Worm (Caenorhabditis elegans) whole organism, L1 larva: ENCODE data around the gene best-22.
A peak's percentile ranks its signal among the peaks of the same experiment; 100 is the strongest.

ENCODE experiments used
- F16B12.6 ChIP-seq: fragments of 150-350 bp; optimal IDR thresholded peaks from 2 replicates; lab custom pipeline; 2014; ENCODE audit warnings: missing biosample characterization, missing genetic modification characterization
- Y116A8C.19 ChIP-seq: sonication (generic microtip); optimal IDR thresholded peaks from 2 replicates; lab custom pipeline; 2016; ENCODE audit warnings: missing compliant biosample characterization, missing genetic modification characterization, borderline replicate concordance
- ama-1 ChIP-seq: fragments of 150-350 bp; optimal IDR thresholded peaks from 2 replicates; lab custom pipeline; 2014
- blmp-1 ChIP-seq: fragments of 150-350 bp; optimal IDR thresholded peaks from 2 replicates; lab custom pipeline; 2014; ENCODE audit warnings: missing biosample characterization, missing genetic modification characterization
- ceh-63 ChIP-seq: fragments of 200-800 bp; sonication (Bioruptor generic); optimal IDR thresholded peaks from 2 replicates; lab custom pipeline; 2018; ENCODE audit warnings: mild to moderate bottlenecking, missing genetic modification characterization, missing compliant biosample characterization
- ceh-88 ChIP-seq: fragments of 200-800 bp; sonication (Bioruptor generic); IDR thresholded peaks from 2 replicates; pipeline ENCODE4 v1.3.6; 2022; ENCODE audit warnings: missing genetic modification characterization, missing compliant biosample characterization
- ceh-90 ChIP-seq: sonication (generic microtip); optimal IDR thresholded peaks from 2 replicates; lab custom pipeline; 2016; ENCODE audit warnings: missing genetic modification characterization, missing compliant biosample characterization
- ces-1 ChIP-seq: fragments of 150-350 bp; optimal IDR thresholded peaks from 2 replicates; lab custom pipeline; 2014; ENCODE audit warnings: missing biosample characterization, missing genetic modification reagents, missing genetic modification characterization
- efl-1 ChIP-seq, 4 experiments: fragments of 150-350 bp; optimal IDR thresholded peaks in 3 of 4; peaks in 1 of 4; 1 replicate in 1 of 4; 2 replicates in 3 of 4; lab custom pipeline; 2014; ENCODE audit warnings: missing biosample characterization in 2 of 4, missing genetic modification characterization in 2 of 4, missing genetic modification reagents in 2 of 4
- egl-27 ChIP-seq, 2 experiments: fragments of 150-350 bp in 1 of 2; sonication (generic microtip); optimal IDR thresholded peaks; 3 replicates each; lab custom pipeline; 2017 to 2018; ENCODE audit warnings: missing biosample characterization in 2 of 2, missing genetic modification characterization in 2 of 2, missing genetic modification reagents in 2 of 2
- elt-2 ChIP-seq: sonication (generic microtip); optimal IDR thresholded peaks from 2 replicates; lab custom pipeline; 2016; ENCODE audit warnings: missing genetic modification characterization, mild to moderate bottlenecking, inconsistent platforms, missing compliant biosample characterization, missing genetic modification reagents
- fkh-10 ChIP-seq: sonication (generic microtip); optimal IDR thresholded peaks from 2 replicates; lab custom pipeline; 2017; ENCODE audit warnings: missing biosample characterization, missing genetic modification reagents, missing genetic modification characterization
- hlh-4 ChIP-seq: sonication (generic microtip); optimal IDR thresholded peaks from 2 replicates; lab custom pipeline; 2016; ENCODE audit warnings: mild to moderate bottlenecking, missing genetic modification characterization, missing compliant biosample characterization
- hpl-2 ChIP-seq: fragments of 150-350 bp; optimal IDR thresholded peaks from 2 replicates; lab custom pipeline; 2014; ENCODE audit warnings: missing biosample characterization, missing genetic modification reagents, missing genetic modification characterization
- irx-1 ChIP-seq: sonication (generic microtip); optimal IDR thresholded peaks from 2 replicates; lab custom pipeline; 2016; ENCODE audit warnings: missing genetic modification characterization, missing compliant biosample characterization
- lin-13 ChIP-seq: fragments of 150-350 bp; optimal IDR thresholded peaks from 2 replicates; lab custom pipeline; 2014; ENCODE audit warnings: missing biosample characterization, missing genetic modification reagents, missing genetic modification characterization
- lin-14 ChIP-seq: fragments of 200-800 bp; sonication (Bioruptor generic); optimal IDR thresholded peaks from 2 replicates; lab custom pipeline; 2018; ENCODE audit warnings: mild to moderate bottlenecking, missing genetic modification characterization, moderate library complexity, missing compliant biosample characterization
- lin-39 ChIP-seq: fragments of 150-350 bp; optimal IDR thresholded peaks from 2 replicates; lab custom pipeline; 2014; ENCODE audit warnings: missing biosample characterization, missing genetic modification reagents, missing genetic modification characterization
- lir-3 ChIP-seq: sonication (generic microtip); optimal IDR thresholded peaks from 2 replicates; lab custom pipeline; 2016; ENCODE audit warnings: mild to moderate bottlenecking, missing genetic modification characterization, moderate library complexity, missing compliant biosample characterization; ENCODE audit not compliant: poor library complexity
- mef-2 ChIP-seq: fragments of 150-350 bp; optimal IDR thresholded peaks from 2 replicates; lab custom pipeline; 2014; ENCODE audit warnings: missing biosample characterization, missing genetic modification characterization
- nhr-11 ChIP-seq: fragments of 150-350 bp; optimal IDR thresholded peaks from 2 replicates; lab custom pipeline; 2014; ENCODE audit warnings: missing biosample characterization, missing genetic modification characterization
- nhr-12 ChIP-seq: sonication (generic microtip); optimal IDR thresholded peaks from 2 replicates; lab custom pipeline; 2017; ENCODE audit warnings: missing biosample characterization, missing genetic modification characterization
- nhr-20 ChIP-seq: sonication (generic microtip); optimal IDR thresholded peaks from 2 replicates; lab custom pipeline; 2016; ENCODE audit warnings: mild to moderate bottlenecking, missing genetic modification characterization, missing compliant biosample characterization
- nhr-28 ChIP-seq: fragments of 150-350 bp; optimal IDR thresholded peaks from 2 replicates; lab custom pipeline; 2014; ENCODE audit warnings: missing biosample characterization, missing genetic modification characterization
- nhr-85 ChIP-seq: sonication (generic microtip); peaks from one replicate; lab custom pipeline; 2016; ENCODE audit warnings: missing genetic modification characterization, inconsistent platforms, missing compliant biosample characterization
- pag-3 ChIP-seq: sonication (generic microtip); optimal IDR thresholded peaks from 2 replicates; lab custom pipeline; 2017; ENCODE audit warnings: missing genetic modification characterization, mild to moderate bottlenecking, missing compliant biosample characterization, antibody characterized with exemption, borderline replicate concordance; ENCODE audit not compliant: insufficient read depth
- pax-3 ChIP-seq: fragments of 200-800 bp; sonication (Bioruptor generic); optimal IDR thresholded peaks from 2 replicates; lab custom pipeline; 2018; ENCODE audit warnings: mild to moderate bottlenecking, missing genetic modification characterization, moderate library complexity, missing compliant biosample characterization
- skn-1 ChIP-seq: fragments of 150-350 bp; optimal IDR thresholded peaks from 2 replicates; lab custom pipeline; 2014; ENCODE audit warnings: missing biosample characterization, missing genetic modification characterization
- snpc-4 ChIP-seq: fragments of 150-350 bp; optimal IDR thresholded peaks from 2 replicates; lab custom pipeline; 2014; ENCODE audit warnings: missing biosample characterization, missing genetic modification characterization
- snu-23 ChIP-seq: sonication (generic microtip); optimal IDR thresholded peaks from 2 replicates; lab custom pipeline; 2016; ENCODE audit warnings: missing genetic modification characterization, missing compliant biosample characterization
- sptf-1 ChIP-seq: fragments of 150-350 bp; optimal IDR thresholded peaks from 2 replicates; lab custom pipeline; 2014; ENCODE audit warnings: missing biosample characterization, missing genetic modification characterization
- swsn-7 ChIP-seq: sonication (generic microtip); optimal IDR thresholded peaks from 2 replicates; lab custom pipeline; 2016; ENCODE audit warnings: missing genetic modification characterization, missing compliant biosample characterization
- unc-130 ChIP-seq: fragments of 150-350 bp; optimal IDR thresholded peaks from 2 replicates; lab custom pipeline; 2017; ENCODE audit warnings: missing biosample characterization, missing genetic modification characterization, inconsistent platforms
- unc-62 ChIP-seq: fragments of 150-350 bp; optimal IDR thresholded peaks from 2 replicates; lab custom pipeline; 2014; ENCODE audit warnings: missing biosample characterization, missing genetic modification reagents, missing genetic modification characterization
- unc-86 ChIP-seq: sonication (generic microtip); optimal IDR thresholded peaks from 2 replicates; lab custom pipeline; 2016; ENCODE audit warnings: missing genetic modification characterization, missing compliant biosample characterization
- xbp-1 ChIP-seq: sonication (generic microtip); optimal IDR thresholded peaks from 2 replicates; lab custom pipeline; 2016; ENCODE audit warnings: missing genetic modification characterization, missing compliant biosample characterization
- zag-1 ChIP-seq: fragments of 150-350 bp; optimal IDR thresholded peaks from 2 replicates; lab custom pipeline; 2014; ENCODE audit warnings: missing biosample characterization, missing genetic modification characterization
- zip-4 ChIP-seq: fragments of 200-800 bp; sonication (Bioruptor generic); optimal IDR thresholded peaks from 2 replicates; lab custom pipeline; 2018; ENCODE audit warnings: mild to moderate bottlenecking, missing genetic modification characterization, moderate library complexity, missing compliant biosample characterization
- ztf-11 ChIP-seq, 2 experiments: sonication (generic microtip); optimal IDR thresholded peaks; 2 replicates each; lab custom pipeline; 2016 to 2017; ENCODE audit warnings: missing genetic modification characterization in 2 of 2, missing biosample characterization in 1 of 2, missing compliant biosample characterization in 1 of 2

best-22 gene

ce11 chrIV:12371879-12372278 lies 22.1 kb downstream of the best-22 start, which contains the start of gene wdr-46 (continued):
- TF ChIP-seq egl-27 (tag; optimal IDR thresholded peaks at IDR 0.05; lab: Kevin White, UChicago) (no peak), nhr-12 (tag; lab: Kevin White, UChicago) (no peak), lin-14 (GFP tag; lab: Kevin White, UChicago) (peak; percentile 82)

- no peak for TF ChIP-seq Y116A8C.19 (tag; lab: Kevin White, UChicago)
- no peak for TF ChIP-seq nhr-11
- TF ChIP-seq lir-3 (tag; lab: Kevin White, UChicago), result no peak
- no peak for TF ChIP-seq xbp-1 (tag; lab: Kevin White, UChicago)
- TF ChIP-seq ceh-63 (GFP tag; lab: Kevin White, UChicago), result no peak
- TF ChIP-seq unc-62 (GFP tag; lab: Kevin White, UChicago), result no peak
These were observed 26.3 kb downstream of the best-22 start, which contains the start of gene atz-1 for ce11 chrIV:12376021-12376420. TSS of gene atz-1 (minus strand) at chrIV:12376121.

- TF ChIP-seq elt-2 (tag; lab: Kevin White, UChicago), result peak; percentile 54
- no peak for TF ChIP-seq snpc-4 (tag; lab: Kevin White, UChicago)
These were observed 29.2 kb downstream of the best-22 start for ce11 chrIV:12378919-12379318.

- TF ChIP-seq pax-3 (tag; lab: Kevin White, UChicago) (no peak), lin-14 (GFP tag; lab: Kevin White, UChicago) (no peak), hlh-4 (tag; lab: Kevin White, UChicago) (no peak), ama-1 (lab: Kevin White, UChicago) (no peak), nhr-85 (tag; lab: Kevin White, UChicago) (no peak), snpc-4 (tag; lab: Kevin White, UChicago) (no peak), zag-1 (tag; lab: Kevin White, UChicago) (no peak), sptf-1 (tag; lab: Kevin White, UChicago) (no peak)
These were observed 30.0 kb downstream of the best-22 start, which contains the start of gene thn-1 for ce11 chrIV:12379784-12380183. TSS of gene thn-1 (plus strand) at chrIV:12380084.

ce11 chrIV:12382864-12383263 lies 33.1 kb downstream of the best-22 start, which contains the start of gene thn-2:
TSS of gene thn-2 (plus strand) at chrIV:12383170.
- TF ChIP-seq swsn-7 (tag; lab: Kevin White, UChicago) (no peak), ceh-90 (tag; lab: Kevin White, UChicago) (no peak), blmp-1 (tag; lab: Kevin White, UChicago) (no peak), ces-1 (GFP tag; lab: Kevin White, UChicago) (no peak), irx-1 (tag; lab: Kevin White, UChicago) (no peak), hpl-2 (GFP tag; lab: Kevin White, UChicago) (no peak), zip-4 (GFP tag; lab: Kevin White, UChicago) (no peak), nhr-20 (tag; lab: Kevin White, UChicago) (no peak), mef-2 (tag; lab: Kevin White, UChicago) (no peak), snpc-4 (tag; lab: Kevin White, UChicago) (no peak), F16B12.6 (tag; lab: Kevin White, UChicago) (no peak)
- TF ChIP-seq, all 84 proteins: peak for 0

ce11 chrIV:12385061-12385460 lies 35.3 kb downstream of the best-22 start, which contains the start of gene F28D1.6:
TSS of gene F28D1.6 (minus strand) at chrIV:12385161.
- TF ChIP-seq unc-62 (GFP tag; lab: Kevin White, UChicago) (no peak), unc-130 (tag; lab: Kevin White, UChicago) (no peak), unc-86 (tag; lab: Kevin White, UChicago) (no peak), efl-1 (optimal IDR thresholded peaks at IDR 0.05; lab: Kevin White, UChicago) (no peak), efl-1 (GFP tag; optimal IDR thresholded peaks at IDR 0.05 in 1 of 2; lab: Kevin White, UChicago) (no peak), ztf-11 (tag; optimal IDR thresholded peaks at IDR 0.05; lab: Kevin White, UChicago) (no peak), nhr-12 (tag; lab: Kevin White, UChicago) (no peak), nhr-28 (tag; lab: Kevin White, UChicago) (no peak), pag-3 (tag; lab: Kevin White, UChicago) (no peak), irx-1 (tag; lab: Kevin White, UChicago) (no peak), xbp-1 (tag; lab: Kevin White, UChicago) (no peak), skn-1 (tag; lab: Kevin White, UChicago) (no peak), snu-23 (GFP tag; lab: Kevin White, UChicago) (no peak), ceh-88 (GFP tag; lab: Robert Waterston, UW) (no peak), hpl-2 (GFP tag; lab: Kevin White, UChicago) (no peak), lin-39 (tag; lab: Kevin White, UChicago) (no peak), snpc-4 (tag; lab: Kevin White, UChicago) (no peak), ceh-63 (GFP tag; lab: Kevin White, UChicago) (no peak), fkh-10 (no peak), lin-13 (GFP tag; lab: Kevin White, UChicago) (no peak), Y116A8C.19 (tag; lab: Kevin White, UChicago) (no peak)
- TF ChIP-seq, all 84 proteins: peak for 0
